Worm (Caenorhabditis elegans): Measurements from ENCODE around the gene Y19D2B.2.

Y19D2B.2 gene

ce11 chrII:10912995-10913394, 11.1 kb upstream of the Y19D2B.2 start:
- peak in 1 of 2 experiments; percentile 96 for TF ChIP-seq unc-62 (GFP tag; optimal IDR thresholded peaks at IDR 0.05 in 1 of 2)
- no peak for TF ChIP-seq unc-62 (tag; optimal IDR thresholded peaks at IDR 0.05)
- TF ChIP-seq fkh-10 (GFP tag; optimal IDR thresholded peaks at IDR 0.05) = no peak
- TF ChIP-seq ztf-11 (tag; optimal IDR thresholded peaks at IDR 0.05) = no peak

- TF ChIP-seq skn-1 (tag; optimal IDR thresholded peaks at IDR 0.05) (no peak), lsy-2 (tag; optimal IDR thresholded peaks at IDR 0.05) (no peak), gei-8 (GFP tag; optimal IDR thresholded peaks at IDR 0.05) (no peak), hlh-11 (tag; optimal IDR thresholded peaks at IDR 0.05) (no peak), daf-19 (GFP tag; conservative IDR thresholded peaks at IDR 0.05) (no peak), attf-4 (tag; optimal IDR thresholded peaks at IDR 0.05) (no peak), zip-11 (GFP tag; IDR thresholded peaks at IDR 0.05) (no peak), Y105C5A.15 (GFP tag; IDR thresholded peaks at IDR 0.05) (no peak), mdl-1 (tag; optimal IDR thresholded peaks at IDR 0.05) (no peak), F10B5.3 (tag; optimal IDR thresholded peaks at IDR 0.05) (no peak)
These were observed 9.7 kb upstream of the Y19D2B.2 start, which contains the start of gene F44F4.15 for ce11 chrII:10914366-10914765. Gene F44F4.15, plus strand, starts transcription at chrII:10914666.

ce11 chrII:10915732-10916131, 8.3 kb upstream of the Y19D2B.2 start, which contains the start of gene F44F4.9:
Gene F44F4.9, minus strand, starts transcription at chrII:10915832.
- TF ChIP-seq F44E2.7 (GFP tag; IDR thresholded peaks at IDR 0.05) (no peak), ceh-32 (tag; optimal IDR thresholded peaks at IDR 0.05; ENCODE audit: poor library complexity) (no peak), pqm-1 (tag; optimal IDR thresholded peaks at IDR 0.05) (no peak), snpc-4 (tag; optimal IDR thresholded peaks at IDR 0.05) (no peak), set-16 (GFP tag; IDR thresholded peaks at IDR 0.05) (no peak), dmd-9 (GFP tag; IDR thresholded peaks at IDR 0.05) (no peak), F49E8.2 (tag; optimal IDR thresholded peaks at IDR 0.05; ENCODE audit: borderline replicate concordance) (no peak), hlh-11 (tag; optimal IDR thresholded peaks at IDR 0.05) (no peak), pha-4 (GFP tag; IDR thresholded peaks at IDR 0.05) (no peak), pha-4 (tag; optimal IDR thresholded peaks at IDR 0.05) (no peak), mxl-2 (GFP tag; conservative IDR thresholded peaks at IDR 0.05) (no peak), snpc-1.2 (GFP tag; IDR thresholded peaks at IDR 0.05) (no peak), unc-130 (GFP tag; optimal IDR thresholded peaks at IDR 0.05) (no peak), daf-19 (GFP tag; conservative IDR thresholded peaks at IDR 0.05) (no peak), T26A8.4 (GFP tag; IDR thresholded peaks at IDR 0.05) (no peak), zip-2 (tag; optimal IDR thresholded peaks at IDR 0.05) (no peak), aly-2 (tag; optimal IDR thresholded peaks at IDR 0.05) (no peak), dpl-1 (GFP tag; optimal IDR thresholded peaks at IDR 0.05) (no peak), nhr-111 (GFP tag; optimal IDR thresholded peaks at IDR 0.05) (no peak), jun-1 (tag; optimal IDR thresholded peaks at IDR 0.05) (no peak)

ce11 chrII:10917174-10917573, 6.9 kb upstream of the Y19D2B.2 start, which contains the start of gene F44F4.10:
Gene F44F4.10, minus strand, starts transcription at chrII:10917274.
- TF ChIP-seq ceh-62 (tag; optimal IDR thresholded peaks at IDR 0.05) (no peak), hif-1 (tag; optimal IDR thresholded peaks at IDR 0.05) (no peak), F37D6.2 (tag; optimal IDR thresholded peaks at IDR 0.05) (no peak), unc-62 (GFP tag; optimal IDR thresholded peaks at IDR 0.05 in 1 of 2) (peak in 1 of 2 experiments; percentile 48), unc-62 (tag; optimal IDR thresholded peaks at IDR 0.05) (no peak), zip-11 (GFP tag; IDR thresholded peaks at IDR 0.05) (no peak), nhr-41 (GFP tag; IDR thresholded peaks at IDR 0.05) (no peak), Y75B8A.6 (GFP tag; IDR thresholded peaks at IDR 0.05) (no peak), lin-38 (GFP tag; IDR thresholded peaks at IDR 0.05) (no peak)

All from whole organism, L4 larva.